Worm (Caenorhabditis elegans): Measurements from ENCODE around the gene F19D8.2.

- TF ChIP-seq B0310.2 (tag; optimal IDR thresholded peaks at IDR 0.05) (no peak), ceh-36 (tag; optimal IDR thresholded peaks at IDR 0.05) (no peak)
These were observed 9.4 kb downstream of the F19D8.2 start, which contains the start of gene M03B6.5 for ce11 chrX:13843676-13844075.
